Fruit fly (Drosophila melanogaster): ENCODE data around the gene Phf7.

Gene Phf7

DNA sequence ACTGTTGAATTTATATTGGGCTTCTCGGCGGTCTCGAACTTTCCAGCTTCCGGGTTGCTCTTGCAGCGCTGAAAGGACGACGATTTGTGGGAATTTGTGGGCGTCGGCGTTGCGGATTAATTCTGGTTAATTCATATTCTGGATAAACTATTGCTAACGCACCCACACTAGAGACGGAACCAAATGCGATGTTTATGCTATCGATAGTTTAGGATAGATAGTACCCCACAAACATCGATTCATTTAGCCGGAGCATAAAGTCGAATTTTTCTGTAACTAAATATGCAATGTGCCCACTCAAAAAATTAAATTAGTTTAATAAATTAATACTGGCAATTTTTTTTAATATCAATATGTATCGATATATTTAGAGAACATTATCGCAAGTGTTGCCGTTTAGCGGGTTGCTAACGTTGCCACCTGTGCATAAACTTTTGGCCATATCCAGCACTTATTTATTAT, 5.9 kb downstream of the Phf7 start, which contains the start of gene Rab35 (continued):
- TF ChIP-seq sisA (GFP tag; IDR thresholded peaks at IDR 0.05) (no peak), CG3281 (GFP tag; optimal IDR thresholded peaks at IDR 0.05) (no peak), gcm (GFP tag; optimal IDR thresholded peaks at IDR 0.05) (no peak), ewg (GFP tag; optimal IDR thresholded peaks at IDR 0.05) (no peak), CG16779 (GFP tag; IDR thresholded peaks at IDR 0.05) (no peak), Hmr (GFP tag; optimal IDR thresholded peaks at IDR 0.05) (no peak), Aef1 (GFP tag; IDR thresholded peaks at IDR 0.05) (no peak), her (GFP tag; optimal IDR thresholded peaks at IDR 0.05) (no peak), corto (GFP tag; optimal IDR thresholded peaks at IDR 0.05) (no peak), Trl (optimal IDR thresholded peaks at IDR 0.05) (no peak), Trl (GFP tag; optimal IDR thresholded peaks at IDR 0.05) (no peak), CG14050 (GFP tag; IDR thresholded peaks at IDR 0.05) (no peak), C15 (GFP tag; IDR thresholded peaks at IDR 0.05) (no peak), fd3F (GFP tag; optimal IDR thresholded peaks at IDR 0.05) (no peak), emc (GFP tag; optimal IDR thresholded peaks at IDR 0.05) (no peak), Optix (GFP tag; IDR thresholded peaks at IDR 0.05) (no peak), Taf1 (GFP tag; IDR thresholded peaks at IDR 0.05) (no peak), Atf-2 (GFP tag; optimal IDR thresholded peaks at IDR 0.05) (no peak), B-H2 (GFP tag; optimal IDR thresholded peaks at IDR 0.05) (no peak), CG1024 (GFP tag; IDR thresholded peaks at IDR 0.05) (no peak), ken (GFP tag; IDR thresholded peaks at IDR 0.05) (no peak), kah (GFP tag; optimal IDR thresholded peaks at IDR 0.05) (no peak), unpg (GFP tag; optimal IDR thresholded peaks at IDR 0.05) (peak; percentile 13), CG33557 (GFP tag; optimal IDR thresholded peaks at IDR 0.05) (no peak), seq (GFP tag; IDR thresholded peaks at IDR 0.05) (no peak), zfh2 (GFP tag; optimal IDR thresholded peaks at IDR 0.05) (peak; percentile 17), CG32772 (GFP tag; IDR thresholded peaks at IDR 0.05) (no peak), CG6765 (GFP tag; optimal IDR thresholded peaks at IDR 0.05) (no peak), nerfin-1 (tag; optimal IDR thresholded peaks at IDR 0.05) (no peak), sens-2 (GFP tag; IDR thresholded peaks at IDR 0.05) (no peak), Ssrp (tag; optimal IDR thresholded peaks at IDR 0.05) (no peak), dm (GFP tag; optimal IDR thresholded peaks at IDR 0.05) (no peak), ro (GFP tag; IDR thresholded peaks at IDR 0.05) (no peak), Sry-δ (GFP tag; optimal IDR thresholded peaks at IDR 0.05) (peak; percentile 92), nom (GFP tag; optimal IDR thresholded peaks at IDR 0.05) (no peak), dmrt11E (tag; optimal IDR thresholded peaks at IDR 0.05) (no peak), usp (GFP tag; optimal IDR thresholded peaks at IDR 0.05) (no peak), CG17361 (GFP tag; IDR thresholded peaks at IDR 0.05) (0 out of 3 replicates have a peak, but pooled peaks have one; percentile 27), Antp (GFP tag; optimal IDR thresholded peaks at IDR 0.05) (no peak), Dp (GFP tag; optimal IDR thresholded peaks at IDR 0.05) (peak; percentile 86), ci (GFP tag; IDR thresholded peaks at IDR 0.05) (no peak), Med (GFP tag) (peak; percentile 66), al (GFP tag; IDR thresholded peaks at IDR 0.05) (no peak), CG9817 (tag; optimal IDR thresholded peaks at IDR 0.05) (peak; percentile 1), CG8281 (tag; optimal IDR thresholded peaks at IDR 0.05) (no peak), D19B (GFP tag; optimal IDR thresholded peaks at IDR 0.05) (no peak), Oaz (GFP tag; IDR thresholded peaks at IDR 0.05) (no peak), Stat92E (GFP tag; optimal IDR thresholded peaks at IDR 0.05) (peak in 1 of 3 experiments; percentile 16), CG42726 (GFP tag; IDR thresholded peaks at IDR 0.05; ENCODE audit: partially characterized antibody) (peak; percentile 84; the same call in 1 of the 2 replicates), nmo (GFP tag; optimal IDR thresholded peaks at IDR 0.05) (peak; percentile 64), twi (tag; optimal IDR thresholded peaks at IDR 0.05) (no peak), CG4424 (GFP tag; optimal IDR thresholded peaks at IDR 0.05) (no peak)
